Fruit fly (Drosophila melanogaster): ENCODE data around the gene Rh2.

DNA sequence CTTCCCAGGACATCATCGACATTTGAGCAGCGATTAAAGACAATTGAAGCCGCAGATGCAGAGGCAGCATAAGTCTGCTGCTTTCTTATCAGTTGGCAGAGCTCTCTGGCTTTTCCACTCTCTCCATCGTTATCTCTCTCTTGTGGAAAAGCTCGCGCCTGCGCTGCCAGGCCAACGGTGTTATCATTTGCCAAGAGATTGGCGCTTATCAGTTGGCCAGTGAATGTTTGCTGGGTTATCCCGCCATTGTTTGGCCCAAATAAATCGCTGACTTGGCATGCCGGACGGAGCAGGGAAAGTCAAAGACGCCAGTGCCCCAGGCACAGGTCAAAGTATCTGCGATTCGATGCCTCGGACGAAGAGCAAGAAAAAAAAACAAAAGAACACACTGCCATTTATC is 49.9 kb downstream of the Rh2 start:
- TF ChIP-seq psq (optimal IDR thresholded peaks at IDR 0.05) (no peak), usp (GFP tag; optimal IDR thresholded peaks at IDR 0.05) (no peak)
